Worm (Caenorhabditis elegans) whole organism, early embryonic: ENCODE results near the gene Y46G5A.18.

Experiments
- B0310.2 ChIP-seq: sonication (generic microtip); optimal IDR thresholded peaks from 2 replicates; lab custom pipeline; 2016; ENCODE audit warnings: mild to moderate bottlenecking, missing genetic modification characterization, missing compliant biosample characterization
- F13C5.2 ChIP-seq: sonication (generic microtip); optimal IDR thresholded peaks from 2 replicates; lab custom pipeline; 2017; ENCODE audit warnings: mild to moderate bottlenecking, missing genetic modification characterization, inconsistent platforms, missing compliant biosample characterization
- aly-1 ChIP-seq: sonication (generic microtip); optimal IDR thresholded peaks from 2 replicates; lab custom pipeline; 2016; ENCODE audit warnings: missing genetic modification characterization, missing compliant biosample characterization
- ama-1 ChIP-seq: fragments of 150-350 bp; optimal IDR thresholded peaks from 2 replicates; lab custom pipeline; 2014
- ceh-13 ChIP-seq: fragments of 200-800 bp; sonication (Bioruptor generic); optimal IDR thresholded peaks from 2 replicates; lab custom pipeline; 2018; ENCODE audit warnings: mild to moderate bottlenecking, missing genetic modification characterization, missing compliant biosample characterization
- ceh-36 ChIP-seq: sonication (generic microtip); optimal IDR thresholded peaks from 2 replicates; lab custom pipeline; 2016; ENCODE audit warnings: missing genetic modification characterization, inconsistent platforms, missing compliant biosample characterization
- ets-7 ChIP-seq: sonication (generic microtip); optimal IDR thresholded peaks from 2 replicates; lab custom pipeline; 2016; ENCODE audit warnings: missing genotype, missing genetic modification characterization, missing compliant biosample characterization
- flt-1 ChIP-seq: fragments of 200-800 bp; sonication (Bioruptor generic); IDR thresholded peaks from 2 replicates; pipeline ENCODE4 v1.3.6; 2022; ENCODE audit warnings: missing genetic modification characterization, missing compliant biosample characterization
- hmbx-1 ChIP-seq: sonication (generic microtip); optimal IDR thresholded peaks from 2 replicates; lab custom pipeline; 2016; ENCODE audit warnings: mild to moderate bottlenecking, missing genetic modification characterization, missing compliant biosample characterization
- hmg-4 ChIP-seq: fragments of 200-800 bp; sonication (Bioruptor generic); optimal IDR thresholded peaks from 2 replicates; lab custom pipeline; 2018; ENCODE audit warnings: mild to moderate bottlenecking, missing genetic modification characterization, missing compliant biosample characterization
- hnd-1 ChIP-seq: sonication (generic microtip); optimal IDR thresholded peaks from 2 replicates; lab custom pipeline; 2016; ENCODE audit warnings: missing genetic modification characterization, missing compliant biosample characterization
- pes-1 ChIP-seq: fragments of 200-800 bp; sonication (Bioruptor generic); IDR thresholded peaks from 2 replicates; pipeline ENCODE4 v1.3.6; 2022; ENCODE audit warnings: missing genetic modification reagents, missing genetic modification characterization, missing compliant biosample characterization
- scrt-1 ChIP-seq: fragments of 200-800 bp; sonication (Bioruptor generic); IDR thresholded peaks from 2 replicates; pipeline ENCODE4 v1.3.6; 2022; ENCODE audit warnings: missing genetic modification characterization, missing compliant biosample characterization
- sea-1 ChIP-seq: fragments of 200-800 bp; sonication (Bioruptor generic); conservative IDR thresholded peaks from 2 replicates; pipeline ENCODE4 v1.3.6; 2022; ENCODE audit warnings: missing genetic modification characterization, missing compliant biosample characterization
- tbx-11 ChIP-seq: fragments of 200-800 bp; sonication (Bioruptor generic); IDR thresholded peaks from 2 replicates; pipeline ENCODE4 v1.3.6; 2022; ENCODE audit warnings: missing genetic modification characterization, missing compliant biosample characterization
- tbx-37 ChIP-seq: fragments of 200-800 bp; sonication (Bioruptor generic); conservative IDR thresholded peaks from 2 replicates; pipeline ENCODE4 v1.3.6; 2022; ENCODE audit warnings: missing genetic modification reagents, missing genetic modification characterization, missing compliant biosample characterization
- tra-4 ChIP-seq: sonication (generic microtip); optimal IDR thresholded peaks from 2 replicates; lab custom pipeline; 2017; ENCODE audit warnings: missing genetic modification characterization, missing compliant biosample characterization

Gene Y46G5A.18

DNA sequence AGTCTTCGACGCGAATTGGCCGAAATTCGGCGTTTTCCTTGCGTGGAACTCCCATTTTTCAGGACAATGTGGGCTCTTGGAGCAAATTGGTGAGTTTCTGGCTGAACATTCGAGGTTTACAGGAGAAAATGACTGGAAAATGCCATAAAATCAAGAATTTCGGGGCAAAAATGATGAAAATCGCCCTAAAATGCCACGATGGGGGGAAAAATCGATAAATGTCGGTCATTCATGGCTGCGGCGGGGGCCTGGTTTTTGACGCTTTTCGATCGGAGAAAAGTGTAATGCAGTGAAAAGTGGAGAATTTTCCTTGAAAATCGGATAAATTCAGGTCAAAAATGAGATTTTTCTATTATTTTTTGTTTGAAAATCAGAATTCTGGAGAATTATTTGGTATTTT is at the start of gene Y46G5A.18, which contains the start of gene Y46G5A.47:
TSS of gene Y46G5A.18 (minus strand) at position 101 of the 400 bp plus-strand sequence.
TSS of gene Y46G5A.47 (minus strand) at position 146 of the 400 bp plus-strand sequence.
- TF ChIP-seq scrt-1 (GFP tag; lab: Robert Waterston, UW) (no peak), sea-1 (GFP tag; lab: Robert Waterston, UW) (no peak), tbx-37 (no peak), pes-1 (GFP tag; lab: Robert Waterston, UW) (no peak), B0310.2 (tag; lab: Kevin White, UChicago) (no peak)

DNA sequence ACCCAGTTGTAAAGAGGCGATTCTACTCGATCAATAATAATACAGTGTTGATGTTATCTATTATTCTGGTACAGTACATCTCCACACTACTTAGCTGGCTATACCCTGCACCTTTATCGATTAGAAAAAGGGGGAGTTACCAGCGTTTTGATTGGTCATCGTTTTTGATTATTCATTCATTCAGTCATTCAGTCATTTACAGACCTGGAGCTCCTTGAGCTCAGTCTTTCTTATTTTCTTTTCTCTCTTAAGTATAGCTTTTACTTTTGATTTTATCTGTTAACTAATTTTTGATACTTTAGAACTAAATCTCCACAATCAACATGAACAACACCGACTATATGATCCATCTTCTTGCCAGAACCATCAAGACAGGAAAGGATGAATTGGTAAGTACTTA is 45.1 kb upstream of the Y46G5A.18 start, which contains the start of gene Y46G5A.28:
TSS of gene Y46G5A.28 (plus strand) at position 301 of the 400 bp plus-strand sequence.
- TF ChIP-seq tra-4 (no peak), tbx-11 (GFP tag; lab: Robert Waterston, UW) (no peak), hmg-4 (GFP tag; lab: Kevin White, UChicago) (no peak), ceh-13 (GFP tag; lab: Kevin White, UChicago) (no peak), hnd-1 (tag; lab: Kevin White, UChicago) (no peak), aly-1 (tag; lab: Kevin White, UChicago) (no peak), B0310.2 (tag; lab: Kevin White, UChicago) (no peak), ama-1 (lab: Kevin White, UChicago) (no peak)

DNA sequence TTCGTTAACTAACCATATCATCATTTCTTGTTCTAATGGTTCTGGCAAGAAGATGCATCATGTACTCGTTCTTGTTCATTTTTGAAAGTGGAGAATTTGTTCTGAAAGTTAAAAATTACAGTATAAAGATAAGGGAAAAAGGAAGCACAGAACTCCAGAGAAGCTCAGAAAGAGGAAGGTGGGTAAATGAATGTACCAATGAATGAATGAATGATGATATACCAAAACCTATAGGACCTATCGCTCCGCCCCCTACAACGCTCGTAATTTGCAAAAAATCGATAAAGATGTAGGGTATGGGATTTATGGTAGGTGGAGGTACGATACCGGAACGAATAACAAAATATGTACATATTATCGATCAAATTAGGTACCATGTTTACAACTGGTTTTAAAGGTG is 42.7 kb upstream of the Y46G5A.18 start, which contains the start of gene pes-10:
TSS of gene pes-10 (minus strand) at position 101 of the 400 bp plus-strand sequence.
- TF ChIP-seq hmbx-1 (tag; lab: Kevin White, UChicago) (no peak), ets-7 (tag; lab: Kevin White, UChicago) (no peak), ceh-36 (tag; lab: Kevin White, UChicago) (no peak), tra-4 (no peak), flt-1 (GFP tag; lab: Robert Waterston, UW) (no peak), ama-1 (lab: Kevin White, UChicago) (no peak), B0310.2 (tag; lab: Kevin White, UChicago) (no peak), pes-1 (GFP tag; lab: Robert Waterston, UW) (no peak), tbx-11 (GFP tag; lab: Robert Waterston, UW) (no peak), hnd-1 (tag; lab: Kevin White, UChicago) (no peak), aly-1 (tag; lab: Kevin White, UChicago) (no peak), F13C5.2 (tag; lab: Kevin White, UChicago) (no peak), tbx-37 (no peak), sea-1 (GFP tag; lab: Robert Waterston, UW) (no peak), ceh-13 (GFP tag; lab: Kevin White, UChicago) (no peak), scrt-1 (GFP tag; lab: Robert Waterston, UW) (no peak), hmg-4 (GFP tag; lab: Kevin White, UChicago) (no peak)

DNA sequence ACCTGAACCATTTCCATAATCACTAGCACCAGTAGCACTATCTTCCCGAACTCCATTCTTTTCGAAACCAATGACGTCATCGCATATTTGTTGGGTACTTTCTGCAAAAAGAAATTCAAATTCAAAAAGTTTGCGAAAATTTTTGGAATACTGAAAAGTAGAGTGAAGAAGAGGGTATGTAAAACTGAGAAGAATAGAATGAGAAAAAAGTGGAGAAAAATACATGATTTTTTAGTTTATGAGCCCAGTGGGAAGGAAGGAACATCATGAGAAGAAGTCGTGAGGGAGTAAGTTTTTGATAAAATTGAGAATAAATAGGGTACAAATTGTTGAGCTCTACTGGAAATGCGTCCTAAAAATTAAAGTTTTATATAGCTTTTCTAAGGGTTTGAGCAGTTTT is 35.0 kb upstream of the Y46G5A.18 start, which contains the start of gene lgc-35:
TSS of gene lgc-35 (minus strand) at position 101 of the 400 bp plus-strand sequence.
- TF ChIP-seq hmbx-1 (tag; lab: Kevin White, UChicago) (no peak), tbx-11 (GFP tag; lab: Robert Waterston, UW) (no peak), tbx-37 (no peak), ets-7 (tag; lab: Kevin White, UChicago) (no peak), flt-1 (GFP tag; lab: Robert Waterston, UW) (no peak), hmg-4 (GFP tag; lab: Kevin White, UChicago) (no peak), ceh-36 (tag; lab: Kevin White, UChicago) (no peak), aly-1 (tag; lab: Kevin White, UChicago) (no peak), B0310.2 (tag; lab: Kevin White, UChicago) (no peak), sea-1 (GFP tag; lab: Robert Waterston, UW) (no peak), pes-1 (GFP tag; lab: Robert Waterston, UW) (no peak), hnd-1 (tag; lab: Kevin White, UChicago) (no peak), scrt-1 (GFP tag; lab: Robert Waterston, UW) (no peak), tra-4 (no peak), ama-1 (lab: Kevin White, UChicago) (no peak), ceh-13 (GFP tag; lab: Kevin White, UChicago) (no peak), F13C5.2 (tag; lab: Kevin White, UChicago) (no peak)

DNA sequence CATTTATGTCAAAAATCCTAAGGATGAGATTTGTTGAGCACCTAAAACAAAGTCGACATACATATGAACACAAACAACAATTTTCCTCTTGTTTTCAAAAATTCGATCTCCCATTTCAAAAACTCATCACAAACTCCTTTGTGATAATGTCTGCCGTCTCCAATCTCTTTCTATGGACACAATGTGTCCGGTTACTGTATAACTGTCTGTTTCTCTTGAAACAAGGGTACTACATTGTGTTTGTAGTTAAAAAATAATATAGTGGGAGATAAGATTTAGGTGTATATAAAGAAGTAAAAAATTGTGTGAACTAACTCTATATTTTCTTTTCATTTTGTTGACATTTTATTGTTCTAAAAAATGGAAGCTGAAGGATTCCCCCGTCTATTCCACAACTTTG is 25.3 kb upstream of the Y46G5A.18 start, which contains the start of gene bcmo-1:
TSS of gene bcmo-1 (plus strand) at position 330 of the 400 bp plus-strand sequence.
- no peak for TF ChIP-seq hmg-4 (GFP tag; lab: Kevin White, UChicago)
- TF ChIP-seq tra-4: no peak
- no peak for TF ChIP-seq sea-1 (GFP tag; lab: Robert Waterston, UW)
- TF ChIP-seq flt-1 (GFP tag; lab: Robert Waterston, UW): no peak

DNA sequence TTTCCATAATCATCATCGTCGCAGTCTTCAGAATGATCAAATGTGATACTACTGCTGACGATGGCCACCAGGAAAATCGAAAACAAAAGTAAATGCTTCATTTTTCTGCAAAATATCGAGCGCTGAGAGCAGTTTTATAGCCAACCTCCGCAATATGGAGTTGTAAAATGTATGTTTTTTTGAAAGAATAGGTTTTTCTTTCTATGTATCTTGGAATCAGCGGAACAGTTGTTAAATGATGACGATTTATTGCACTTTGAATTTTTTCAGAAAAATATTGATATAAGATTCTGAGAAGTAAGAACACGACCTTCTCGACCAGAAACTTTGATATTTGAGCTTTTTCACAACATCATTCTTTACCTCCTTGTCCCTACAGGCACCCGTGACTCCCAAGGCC is 23.8 kb upstream of the Y46G5A.18 start, which contains the start of gene Y46G5A.23:
TSS of gene Y46G5A.23 (minus strand) at position 101 of the 400 bp plus-strand sequence.
- TF ChIP-seq hmg-4 (GFP tag; lab: Kevin White, UChicago) (no peak), aly-1 (tag; lab: Kevin White, UChicago) (no peak), hnd-1 (tag; lab: Kevin White, UChicago) (no peak), tbx-37 (no peak), F13C5.2 (tag; lab: Kevin White, UChicago) (no peak), scrt-1 (GFP tag; lab: Robert Waterston, UW) (no peak), ceh-36 (tag; lab: Kevin White, UChicago) (no peak), ama-1 (lab: Kevin White, UChicago) (no peak), tra-4 (no peak), ets-7 (tag; lab: Kevin White, UChicago) (no peak), B0310.2 (tag; lab: Kevin White, UChicago) (no peak), sea-1 (GFP tag; lab: Robert Waterston, UW) (no peak), pes-1 (GFP tag; lab: Robert Waterston, UW) (no peak), ceh-13 (GFP tag; lab: Kevin White, UChicago) (no peak), flt-1 (GFP tag; lab: Robert Waterston, UW) (no peak), hmbx-1 (tag; lab: Kevin White, UChicago) (no peak), tbx-11 (GFP tag; lab: Robert Waterston, UW) (no peak)

DNA sequence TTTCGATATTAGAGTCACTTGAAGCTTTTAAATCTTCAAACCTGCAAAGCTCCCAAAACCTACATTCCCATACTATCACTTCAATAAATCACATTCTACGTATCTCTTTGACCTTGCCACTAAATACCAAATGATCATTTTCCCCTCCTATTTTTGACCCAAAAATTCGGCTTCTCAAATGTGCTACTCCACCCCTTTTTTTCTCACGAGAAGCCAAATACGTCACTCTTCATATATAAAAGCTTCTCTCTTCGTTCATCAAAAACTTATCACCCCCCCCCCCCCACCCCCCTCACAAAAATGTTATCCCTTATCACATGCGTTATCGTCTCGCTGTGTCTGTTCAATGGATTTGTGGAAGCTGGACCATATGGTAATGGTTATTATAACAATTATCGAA is 21.7 kb upstream of the Y46G5A.18 start, which contains the start of gene Y46G5A.38:
TSS of gene Y46G5A.38 (plus strand) at position 301 of the 400 bp plus-strand sequence.
- TF ChIP-seq ets-7 (tag; lab: Kevin White, UChicago): no peak
- TF ChIP-seq ceh-36 (tag; lab: Kevin White, UChicago): no peak
- no peak for TF ChIP-seq ceh-13 (GFP tag; lab: Kevin White, UChicago)
- TF ChIP-seq scrt-1 (GFP tag; lab: Robert Waterston, UW): no peak
- no peak for TF ChIP-seq B0310.2 (tag; lab: Kevin White, UChicago)
- no peak for TF ChIP-seq pes-1 (GFP tag; lab: Robert Waterston, UW)
- no peak for TF ChIP-seq tra-4
- no peak for TF ChIP-seq aly-1 (tag; lab: Kevin White, UChicago)
- no peak for TF ChIP-seq hnd-1 (tag; lab: Kevin White, UChicago)
- TF ChIP-seq ama-1 (lab: Kevin White, UChicago): no peak
- no peak for TF ChIP-seq tbx-37
- no peak for TF ChIP-seq sea-1 (GFP tag; lab: Robert Waterston, UW)
- TF ChIP-seq tbx-11 (GFP tag; lab: Robert Waterston, UW): no peak
- no peak for TF ChIP-seq hmg-4 (GFP tag; lab: Kevin White, UChicago)
